Worm (Caenorhabditis elegans) whole organism, L4/young adult: ENCODE data around the gene ckc-1.

Experiments
- W03F9.2 ChIP-seq: fragments of 150-350 bp; optimal IDR thresholded peaks from 2 replicates; lab custom pipeline; 2014; ENCODE audit warnings: missing biosample characterization, missing genetic modification characterization
- him-1 ChIP-seq: sonication (generic microtip); optimal IDR thresholded peaks from 2 replicates; lab custom pipeline; 2016; ENCODE audit warnings: missing genotype, missing genetic modification reagents, missing genetic modification characterization, missing compliant biosample characterization

- no peak for TF ChIP-seq him-1 (tag; lab: Kevin White, UChicago)
- TF ChIP-seq W03F9.2 (tag; lab: Kevin White, UChicago), result no peak
Measured at ce11 chrX:3590510-3590909, 14.1 kb downstream of the ckc-1 start.
